Fruit fly (Drosophila melanogaster) whole organism, adult: ENCODE data around the gene Tg.
A peak's percentile ranks its signal among the peaks of the same experiment; 100 is the strongest.

ENCODE experiments used
- CG11617 ChIP-seq: fragments of 200-800 bp; sonication (Bioruptor generic); optimal IDR thresholded peaks from 2 replicates; lab custom pipeline; 2017; ENCODE audit warnings: mild to moderate bottlenecking, missing biosample characterization, missing genetic modification reagents, missing genetic modification characterization
- CG14711 ChIP-seq: fragments of 200-800 bp; sonication (Bioruptor generic); optimal IDR thresholded peaks from 2 replicates; lab custom pipeline; 2018; ENCODE audit warnings: missing biosample characterization, mild to moderate bottlenecking, missing genetic modification characterization, moderate library complexity
- CG33017 ChIP-seq: fragments of 200-800 bp; sonication (Bioruptor generic); optimal IDR thresholded peaks from 2 replicates; lab custom pipeline; 2018; ENCODE audit warnings: missing biosample characterization, mild to moderate bottlenecking, missing genetic modification characterization, moderate library complexity
- CG5204 ChIP-seq: fragments of 200-800 bp; sonication (Bioruptor generic); optimal IDR thresholded peaks from 2 replicates; lab custom pipeline; 2016; ENCODE audit warnings: missing biosample characterization, missing genetic modification characterization
- Crg-1 ChIP-seq: fragments of 200-800 bp; sonication (Bioruptor generic); optimal IDR thresholded peaks from 2 replicates; lab custom pipeline; 2016; ENCODE audit warnings: missing biosample characterization, missing genetic modification characterization
- Hr96 ChIP-seq: fragments of 200-800 bp; sonication (Bioruptor generic); optimal IDR thresholded peaks from 2 replicates; lab custom pipeline; 2016; ENCODE audit warnings: missing biosample characterization, missing genetic modification characterization
- Mnt ChIP-seq: fragments of 200-800 bp; sonication (Bioruptor generic); optimal IDR thresholded peaks from 2 replicates; lab custom pipeline; 2016; ENCODE audit warnings: missing biosample characterization, mild to moderate bottlenecking, missing genetic modification characterization
- bab1 ChIP-seq: fragments of 200-800 bp; sonication (Bioruptor generic); optimal IDR thresholded peaks from 3 replicates; lab custom pipeline; 2019; ENCODE audit warnings: missing biosample characterization, mild to moderate bottlenecking, missing genetic modification characterization, moderate library complexity
- cic ChIP-seq: fragments of 200-800 bp; sonication (Bioruptor generic); optimal IDR thresholded peaks from 2 replicates; lab custom pipeline; 2017; ENCODE audit warnings: missing biosample characterization, mild to moderate bottlenecking, missing genetic modification characterization, moderate library complexity
- cnc ChIP-seq, 2 experiments: fragments of >200 bp; optimal IDR thresholded peaks; 2 replicates each; lab custom pipeline; 2017
- kay ChIP-seq: fragments of 200-800 bp; sonication (Bioruptor generic); peaks from one replicate; lab custom pipeline; 2016; ENCODE audit warnings: missing biosample characterization, missing genetic modification characterization, borderline replicate concordance
- ovo ChIP-seq: fragments of 200-800 bp; sonication (Bioruptor generic); optimal IDR thresholded peaks from 2 replicates; lab custom pipeline; 2016; ENCODE audit warnings: missing biosample characterization, missing genetic modification characterization
- tj ChIP-seq: fragments of 200-800 bp; sonication (Bioruptor generic); optimal IDR thresholded peaks from 3 replicates; lab custom pipeline; 2017; ENCODE audit warnings: missing biosample characterization, mild to moderate bottlenecking, missing genetic modification characterization, moderate library complexity
- toe ChIP-seq: fragments of 200-800 bp; sonication (Bioruptor generic); optimal IDR thresholded peaks from 2 replicates; lab custom pipeline; 2016; ENCODE audit warnings: missing biosample characterization, missing genetic modification characterization

- TF ChIP-seq kay (GFP tag; lab: Kevin White, UChicago): peak; percentile 92
- no peak for TF ChIP-seq Hr96 (GFP tag; lab: Kevin White, UChicago)
- TF ChIP-seq cic (GFP tag; lab: Kevin White, UChicago): peak; percentile 57
- TF ChIP-seq CG33017 (tag; lab: Kevin White, UChicago): peak; percentile 67
- no peak for TF ChIP-seq ovo (GFP tag; lab: Kevin White, UChicago)
- TF ChIP-seq Mnt: peak; percentile 46
- TF ChIP-seq Crg-1: no peak
- TF ChIP-seq toe (GFP tag; lab: Kevin White, UChicago): no peak
- TF ChIP-seq CG5204 (GFP tag; lab: Kevin White, UChicago): no peak
- no peak for TF ChIP-seq bab1 (GFP tag; lab: Kevin White, UChicago)
- peak; percentile 28 for TF ChIP-seq CG14711 (tag; lab: Kevin White, UChicago)
- TF ChIP-seq CG11617: peak; percentile 27
- TF ChIP-seq cnc (optimal IDR thresholded peaks at IDR 0.05; lab: Kevin White, UChicago): no peak
- no peak for TF ChIP-seq tj (GFP tag; lab: Kevin White, UChicago)
Measured at dm6 chr2L:8000578-8001040, 10.6 kb upstream of the Tg start.
